Fruit fly (Drosophila melanogaster) whole organism: Measurements from ENCODE around the gene cyr.

Experiments used
- CG8478 ChIP-seq: fragments of >200 bp; optimal IDR thresholded peaks from 2 replicates; lab custom pipeline; 2018; ENCODE audit warnings: inconsistent platforms
- Dll ChIP-seq: fragments of >200 bp; optimal IDR thresholded peaks from 2 replicates; lab custom pipeline; 2017
- EcR ChIP-seq, 2 experiments: fragments of >200 bp; optimal IDR thresholded peaks; 2 replicates each; lab custom pipeline; 2017; ENCODE audit warnings: missing biosample characterization in 2 of 2, missing genetic modification characterization in 2 of 2, missing genetic modification reagents in 2 of 2
- pan ChIP-seq: fragments of >200 bp; optimal IDR thresholded peaks from 2 replicates; lab custom pipeline; 2017
- psq ChIP-seq: fragments of >200 bp; optimal IDR thresholded peaks from 2 replicates; lab custom pipeline; 2017
- usp ChIP-seq: fragments of >200 bp; optimal IDR thresholded peaks from 2 replicates; lab custom pipeline; 2017; ENCODE audit warnings: missing biosample characterization, missing genetic modification characterization, mixed read lengths

cyr gene

DNA sequence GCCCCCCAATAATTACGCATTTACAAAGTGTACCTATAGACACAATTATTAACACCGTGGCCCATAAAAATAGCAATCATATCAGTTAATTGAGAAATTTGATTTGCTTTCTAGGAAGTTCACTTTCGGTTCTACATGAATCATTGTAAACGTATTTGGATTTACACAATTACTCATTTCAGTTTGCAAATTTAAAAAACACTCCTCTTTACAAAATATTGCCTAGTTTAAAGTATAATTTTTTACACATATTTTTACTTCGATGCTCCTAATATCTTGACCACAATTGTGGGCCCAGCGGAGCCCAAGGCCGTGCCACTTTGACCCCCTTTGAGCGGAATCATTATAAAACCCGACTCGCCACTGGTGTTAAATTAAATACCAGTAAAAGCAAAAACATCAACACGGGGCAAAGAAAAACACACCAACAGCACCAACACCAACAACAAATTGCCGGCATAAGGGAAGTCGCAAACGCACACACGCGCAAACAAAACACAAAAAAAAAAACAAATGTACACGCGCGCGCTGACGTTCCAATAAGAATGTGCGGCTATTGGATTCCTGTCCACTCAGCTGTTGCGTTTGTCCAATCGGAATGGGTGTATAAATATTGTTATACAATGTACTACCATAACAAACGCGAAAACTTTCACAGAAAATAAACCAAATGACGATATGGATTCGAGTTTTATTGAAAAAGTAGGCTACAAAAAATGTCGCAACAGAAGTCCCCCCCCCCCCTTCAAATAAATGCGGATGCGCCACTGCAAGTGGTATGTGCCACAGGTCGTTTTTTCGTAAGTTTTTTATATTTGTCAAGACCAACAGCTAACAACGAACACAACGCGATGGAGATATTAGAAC is 20.8 kb downstream of the cyr start:
- TF ChIP-seq pan: no peak
- no peak for TF ChIP-seq CG8478 (lab: Kevin White, UChicago)
- TF ChIP-seq usp (GFP tag; lab: Kevin White, UChicago): no peak
- no peak for TF ChIP-seq psq (lab: Kevin White, UChicago)
- no peak for TF ChIP-seq EcR (GFP tag; optimal IDR thresholded peaks at IDR 0.05; lab: Kevin White, UChicago)
- TF ChIP-seq Dll (lab: Kevin White, UChicago): no peak

DNA sequence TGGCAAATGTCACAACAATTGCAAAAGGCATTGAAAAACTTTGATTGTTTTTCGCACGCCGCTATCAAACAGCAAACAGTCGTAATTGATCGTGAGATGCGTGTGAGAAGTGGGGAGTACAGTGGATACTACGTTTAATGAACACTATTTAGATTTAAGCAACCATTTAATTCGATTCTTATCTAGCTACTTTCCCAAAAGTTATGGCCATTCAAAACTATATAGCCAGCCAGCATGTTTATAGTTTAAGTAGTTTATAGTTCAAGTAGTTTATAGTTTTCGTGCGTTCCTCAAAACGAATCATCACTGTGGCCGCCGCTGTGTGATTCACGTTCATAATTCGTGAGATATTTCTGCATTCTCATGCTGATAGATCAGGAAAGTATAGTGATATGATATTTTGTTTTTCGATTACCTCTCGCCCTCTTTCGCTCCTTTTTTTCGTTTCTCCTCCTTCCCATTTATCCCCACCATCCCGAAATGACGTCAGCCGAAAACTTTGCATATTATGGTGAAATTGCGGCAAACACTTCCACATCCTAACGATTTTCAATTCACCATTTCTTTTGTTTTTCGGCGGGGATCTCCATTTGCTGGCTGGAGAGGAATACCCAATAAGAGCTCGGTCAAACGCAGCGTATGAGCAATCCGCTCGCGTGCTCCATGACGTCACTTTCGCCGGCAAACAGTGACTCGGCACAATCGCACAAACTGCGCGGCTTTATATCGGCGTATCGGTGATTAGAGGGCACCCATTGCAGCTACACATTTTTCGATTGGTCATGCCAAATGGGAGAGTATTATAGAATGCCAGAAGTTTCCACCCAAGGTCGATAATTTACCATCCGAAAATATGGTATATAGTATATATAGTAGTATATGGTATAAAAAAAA is 21.9 kb downstream of the cyr start:
- no peak for TF ChIP-seq Dll (lab: Kevin White, UChicago)
- no peak for TF ChIP-seq pan
- no peak for TF ChIP-seq EcR (GFP tag; optimal IDR thresholded peaks at IDR 0.05; lab: Kevin White, UChicago)
- TF ChIP-seq psq (lab: Kevin White, UChicago): no peak
- no peak for TF ChIP-seq CG8478 (lab: Kevin White, UChicago)
- TF ChIP-seq usp (GFP tag; lab: Kevin White, UChicago): no peak

DNA sequence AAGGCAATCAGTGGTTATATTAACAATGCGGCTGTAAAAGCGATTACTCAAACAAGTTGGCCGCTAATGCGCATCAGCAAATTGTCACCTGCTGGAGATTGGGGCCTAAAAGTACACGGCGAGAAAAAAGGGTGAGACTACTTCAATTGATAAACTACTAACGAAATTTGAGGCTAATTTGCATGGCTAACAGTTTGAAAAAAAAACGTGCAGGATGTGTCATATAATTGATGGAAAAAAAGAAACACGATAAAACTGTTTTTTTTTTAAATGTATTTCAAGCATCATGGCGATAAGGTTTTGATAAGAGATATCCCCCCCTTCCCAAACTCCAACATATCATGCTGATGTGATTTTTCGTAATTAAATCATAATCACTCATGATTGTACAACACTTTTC is 22.8 kb downstream of the cyr start:
- TF ChIP-seq EcR (GFP tag; optimal IDR thresholded peaks at IDR 0.05; lab: Kevin White, UChicago) (no peak), CG8478 (lab: Kevin White, UChicago) (no peak), pan (no peak)

DNA sequence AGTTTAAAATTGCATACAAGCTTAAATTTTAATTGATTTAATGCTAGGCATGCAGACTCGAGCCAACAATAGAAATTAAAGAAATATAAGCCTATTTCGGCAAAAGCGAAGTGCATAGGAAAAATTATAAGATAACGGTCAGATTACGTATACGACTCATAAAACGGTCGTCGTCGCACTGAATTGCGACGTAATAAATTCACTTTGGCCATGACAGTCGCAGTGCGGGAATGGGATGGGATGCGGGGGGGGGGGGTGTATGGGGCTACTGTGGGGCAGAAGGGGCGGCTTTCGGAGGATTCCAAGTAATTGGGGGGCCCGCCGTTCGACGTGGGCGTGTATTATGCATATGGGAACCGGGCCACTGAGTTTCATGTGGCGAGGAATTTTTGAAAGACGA is 24.5 kb downstream of the cyr start:
- no peak for TF ChIP-seq usp (GFP tag; lab: Kevin White, UChicago)
- TF ChIP-seq EcR (GFP tag; optimal IDR thresholded peaks at IDR 0.05; lab: Kevin White, UChicago): no peak
- TF ChIP-seq pan: no peak
- no peak for TF ChIP-seq psq (lab: Kevin White, UChicago)
- TF ChIP-seq Dll (lab: Kevin White, UChicago): no peak
- no peak for TF ChIP-seq CG8478 (lab: Kevin White, UChicago)

DNA sequence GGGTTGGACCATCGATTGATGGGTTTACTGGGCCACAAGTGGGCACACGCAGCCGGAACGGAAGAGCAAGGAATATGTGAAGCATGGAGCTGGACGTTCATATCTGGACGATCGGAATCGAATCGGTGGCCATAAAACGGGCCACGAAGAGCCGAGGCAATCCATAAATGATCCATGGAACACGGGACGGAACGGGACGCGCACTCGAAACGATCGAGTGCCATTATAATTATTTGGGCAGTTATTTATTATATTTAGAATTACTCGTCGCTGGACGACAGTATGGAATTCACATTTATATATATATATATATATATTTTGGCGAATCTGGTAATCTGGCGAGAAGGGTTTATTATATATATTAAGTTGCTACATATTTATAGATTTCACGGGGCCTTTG is 27.6 kb downstream of the cyr start:
- no peak for TF ChIP-seq pan
- no peak for TF ChIP-seq psq (lab: Kevin White, UChicago)
- no peak for TF ChIP-seq CG8478 (lab: Kevin White, UChicago)
- no peak for TF ChIP-seq EcR (GFP tag; optimal IDR thresholded peaks at IDR 0.05; lab: Kevin White, UChicago)
- TF ChIP-seq Dll (lab: Kevin White, UChicago): no peak
- TF ChIP-seq usp (GFP tag; lab: Kevin White, UChicago): no peak

DNA sequence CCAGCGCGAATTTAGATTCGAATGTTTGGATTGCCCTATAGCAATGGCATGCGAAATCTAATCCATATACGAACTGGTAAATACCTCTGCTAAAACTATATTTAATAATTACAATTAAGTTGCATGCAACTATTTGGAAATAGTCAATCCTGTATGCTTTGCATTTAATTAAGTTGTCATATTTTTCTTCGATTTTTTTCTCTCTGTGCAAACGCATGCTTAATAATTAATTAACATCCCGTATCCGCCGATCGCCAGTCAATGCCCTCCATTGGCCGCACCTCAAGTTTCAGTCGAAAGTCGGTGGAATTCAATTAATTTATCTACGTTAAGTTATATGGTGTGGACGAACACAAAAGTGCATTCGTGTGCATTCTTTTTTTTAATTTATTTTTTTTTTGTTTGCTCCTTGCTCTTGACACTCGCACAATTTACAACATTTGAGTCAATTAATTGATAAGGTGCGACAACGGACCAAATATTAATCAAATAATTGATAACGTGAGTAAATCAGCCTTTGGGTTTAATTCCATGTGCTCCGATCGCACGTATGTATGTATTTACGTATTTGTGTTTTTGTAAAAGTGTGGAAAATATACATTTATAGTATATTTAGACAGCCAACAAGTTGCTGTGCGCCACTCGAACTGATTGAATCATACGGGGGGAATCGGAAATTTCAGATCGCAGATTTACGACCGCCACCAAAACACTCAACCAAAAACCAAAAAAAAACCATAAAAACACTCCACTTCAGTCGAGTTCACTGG is 29.0 kb downstream of the cyr start:
- TF ChIP-seq Dll (lab: Kevin White, UChicago) (no peak), psq (lab: Kevin White, UChicago) (no peak), CG8478 (lab: Kevin White, UChicago) (no peak), pan (no peak), usp (GFP tag; lab: Kevin White, UChicago) (no peak), EcR (GFP tag; optimal IDR thresholded peaks at IDR 0.05; lab: Kevin White, UChicago) (no peak)

DNA sequence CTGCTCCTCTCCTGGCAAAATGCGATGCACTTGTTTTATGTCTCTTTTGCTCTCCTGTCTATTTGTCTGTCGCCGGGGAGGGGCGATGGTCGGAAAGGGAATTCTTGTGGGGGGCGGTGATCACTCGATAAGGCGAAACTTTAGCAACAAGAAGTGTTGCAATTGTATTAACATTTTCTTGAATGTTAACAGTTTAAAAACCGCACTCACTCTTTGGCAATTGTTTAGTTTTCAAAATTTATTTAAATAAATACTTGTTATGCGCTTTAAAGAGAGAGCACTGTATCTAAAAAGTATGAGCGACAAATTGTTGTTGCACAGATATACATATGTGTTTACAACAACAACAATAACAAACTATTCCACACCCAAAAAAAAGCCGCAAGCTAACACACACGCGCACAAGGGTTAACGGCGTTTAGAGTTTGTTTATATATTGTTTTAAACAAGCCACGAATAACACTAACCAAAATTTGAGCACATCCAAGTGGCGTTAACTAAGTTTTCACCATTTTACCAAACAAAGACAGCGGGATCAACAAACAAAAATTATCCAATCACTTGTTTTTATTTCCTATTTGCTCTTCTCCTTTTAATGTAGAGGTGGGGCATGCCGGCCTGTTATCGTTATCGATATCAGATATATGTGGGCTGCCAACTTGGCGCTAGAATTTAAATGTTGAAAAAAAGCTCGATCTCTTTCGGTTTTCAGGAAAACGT is 33.9 kb downstream of the cyr start, which contains the start of gene CG2258:
CG2258 (minus strand) TSS at position 617 of the 720 bp plus-strand sequence.
- TF ChIP-seq Dll (lab: Kevin White, UChicago) (no peak), usp (GFP tag; lab: Kevin White, UChicago) (no peak), EcR (GFP tag; optimal IDR thresholded peaks at IDR 0.05; lab: Kevin White, UChicago) (no peak), pan (no peak), CG8478 (lab: Kevin White, UChicago) (no peak), psq (lab: Kevin White, UChicago) (no peak)

DNA sequence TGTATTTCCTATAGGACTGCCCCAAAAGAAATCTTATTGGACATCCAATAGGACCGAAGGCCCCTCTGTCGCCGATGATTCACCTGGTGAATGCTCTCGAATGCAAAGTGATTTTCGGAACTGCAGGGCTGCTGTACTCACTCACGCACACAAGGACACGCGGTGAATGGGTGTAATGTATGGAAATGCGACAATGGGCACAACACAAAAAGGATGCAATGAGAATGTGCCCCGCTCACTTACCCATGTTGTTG is 34.8 kb downstream of the cyr start:
- TF ChIP-seq CG8478 (lab: Kevin White, UChicago) (no peak), EcR (GFP tag; optimal IDR thresholded peaks at IDR 0.05; lab: Kevin White, UChicago) (no peak), pan (no peak), psq (lab: Kevin White, UChicago) (no peak), Dll (lab: Kevin White, UChicago) (no peak), usp (GFP tag; lab: Kevin White, UChicago) (no peak)

DNA sequence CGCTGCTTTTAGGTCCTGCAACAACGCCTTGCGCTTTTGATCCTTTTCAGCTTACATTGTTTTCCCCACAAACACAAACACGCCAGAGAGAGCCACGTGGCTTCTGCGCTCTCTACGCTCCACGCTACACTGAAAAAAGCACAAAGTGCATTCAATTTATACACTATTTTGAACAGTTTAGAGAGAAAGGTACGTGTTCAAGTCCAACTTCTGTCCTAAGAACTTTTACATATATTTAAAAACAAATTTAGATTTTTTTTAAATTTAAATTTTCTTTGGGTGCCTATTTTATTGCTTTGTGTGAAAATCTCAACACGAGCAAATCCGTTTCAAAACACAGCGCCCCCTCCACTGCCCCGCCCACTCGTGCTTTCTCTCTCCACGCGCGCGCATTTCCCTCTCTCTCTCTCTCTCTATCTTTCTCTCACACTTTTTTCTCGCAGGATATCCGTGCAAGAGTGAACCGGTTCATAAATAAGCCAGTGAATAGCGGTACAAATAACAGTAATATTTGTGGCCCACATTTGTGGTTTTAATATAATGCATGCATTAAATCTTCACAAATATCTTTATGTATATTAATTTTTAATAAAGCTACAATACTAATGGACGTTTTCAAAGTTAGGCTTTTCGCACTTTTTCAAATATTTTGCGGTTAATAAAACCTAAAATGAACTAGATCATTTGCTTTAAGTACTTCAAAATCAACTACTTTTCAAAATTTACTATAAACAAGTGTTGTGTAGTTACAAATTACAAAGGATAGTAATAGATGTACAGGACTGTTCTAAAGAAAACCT is 35.3 kb downstream of the cyr start:
- TF ChIP-seq Dll (lab: Kevin White, UChicago) (no peak), EcR (GFP tag; optimal IDR thresholded peaks at IDR 0.05; lab: Kevin White, UChicago) (no peak)

DNA sequence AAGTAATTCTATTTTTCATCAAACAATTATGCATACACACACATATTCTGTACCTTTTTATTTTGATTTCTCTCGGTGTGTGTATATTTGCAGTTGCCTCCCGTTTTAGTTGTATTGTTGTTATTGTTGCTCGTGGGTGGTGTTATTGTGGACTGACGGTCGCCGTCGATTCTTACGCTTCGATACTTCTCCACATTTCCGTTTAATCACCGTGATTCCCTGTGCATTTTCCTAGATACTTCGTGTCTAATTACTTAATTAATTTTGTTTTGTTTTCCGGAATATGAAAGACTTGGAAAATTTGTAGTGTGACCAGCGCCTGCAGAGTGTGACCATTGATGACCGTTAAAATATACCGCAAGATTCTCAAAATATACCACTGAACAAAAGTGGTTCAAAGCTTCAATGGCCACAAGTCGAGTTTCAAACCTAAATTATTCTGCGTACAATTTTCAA is 41.8 kb downstream of the cyr start, which contains the start of gene UbcE2H:
UbcE2H (minus strand) TSS at position 343 of the 456 bp plus-strand sequence.
- no peak for TF ChIP-seq Dll (lab: Kevin White, UChicago)
- TF ChIP-seq pan: no peak
- no peak for TF ChIP-seq CG8478 (lab: Kevin White, UChicago)
- no peak for TF ChIP-seq usp (GFP tag; lab: Kevin White, UChicago)
- TF ChIP-seq EcR (GFP tag; optimal IDR thresholded peaks at IDR 0.05; lab: Kevin White, UChicago): no peak
- TF ChIP-seq psq (lab: Kevin White, UChicago): no peak
